5 worm cellular contexts compared by ENCODE assay signal in genomic region chrX:1128503-1129036, ce11.
TF ChIP-seq lines count a peak whose summit lies in the region.

snx-1 (plus strand) TSS chrX:1128986.

TF ChIP-seq in whole organism, L1 larva, 84 proteins besides CTCF, POLR2A, EP300 and RAD21 (continues in another document):
- TF ChIP-seq nhr-84 (tag; optimal IDR thresholded peaks at IDR 0.05; lab: Kevin White, UChicago) = no peak
- peak; percentile 57 for TF ChIP-seq nhr-47 (tag; optimal IDR thresholded peaks at IDR 0.05; lab: Kevin White, UChicago)
- no peak for TF ChIP-seq unc-130 (tag; optimal IDR thresholded peaks at IDR 0.05; lab: Kevin White, UChicago)
- TF ChIP-seq C16A3.4 (tag; optimal IDR thresholded peaks at IDR 0.05; lab: Kevin White, UChicago) = peak; percentile 46
- TF ChIP-seq elt-2 (tag; optimal IDR thresholded peaks at IDR 0.05; lab: Kevin White, UChicago) = no peak
- TF ChIP-seq lin-14 (GFP tag; optimal IDR thresholded peaks at IDR 0.05; lab: Kevin White, UChicago) = peak; percentile 88
- no peak for TF ChIP-seq snpc-4 (tag; optimal IDR thresholded peaks at IDR 0.05; lab: Kevin White, UChicago)
- TF ChIP-seq hlh-4 (tag; optimal IDR thresholded peaks at IDR 0.05; lab: Kevin White, UChicago) = no peak
- peak; percentile 84 for TF ChIP-seq grh-1 (GFP tag; IDR thresholded peaks at IDR 0.05; lab: Robert Waterston, UW)
- TF ChIP-seq nhr-12 (tag; optimal IDR thresholded peaks at IDR 0.05; lab: Kevin White, UChicago) = no peak
- TF ChIP-seq ztf-11 (tag; optimal IDR thresholded peaks at IDR 0.05; lab: Kevin White, UChicago) = no peak
- no peak for TF ChIP-seq mab-9 (GFP tag; IDR thresholded peaks at IDR 0.05; lab: Robert Waterston, UW)
- TF ChIP-seq rnt-1 (tag; optimal IDR thresholded peaks at IDR 0.05; lab: Kevin White, UChicago) = peak; percentile 47
- TF ChIP-seq nhr-85 (tag; lab: Kevin White, UChicago) = peak; percentile 75
- TF ChIP-seq jun-1 (tag; optimal IDR thresholded peaks at IDR 0.05; lab: Kevin White, UChicago) = peak; percentile 57
- no peak for TF ChIP-seq dsc-1 (tag; optimal IDR thresholded peaks at IDR 0.05; lab: Kevin White, UChicago)
- peak in 2 of 3 experiments; percentile 6 to 56 for TF ChIP-seq ceh-82 (tag; optimal IDR thresholded peaks at IDR 0.05; lab: Kevin White, UChicago)
- TF ChIP-seq fos-1 (tag; optimal IDR thresholded peaks at IDR 0.05; lab: Kevin White, UChicago) = peak; percentile 13
- peak; percentile 54 for TF ChIP-seq nhr-20 (tag; optimal IDR thresholded peaks at IDR 0.05; lab: Kevin White, UChicago)

TF ChIP-seq in whole organism, L3 larva, 47 proteins besides CTCF, POLR2A, EP300 and RAD21 (continues in another document):
- TF ChIP-seq nhr-43 (tag; optimal IDR thresholded peaks at IDR 0.05; lab: Kevin White, UChicago; ENCODE audit: poor library complexity, severe bottlenecking) = peak; percentile 38
- TF ChIP-seq lin-15B (tag; optimal IDR thresholded peaks at IDR 0.05; lab: Kevin White, UChicago) = peak; percentile 57
- peak; percentile 58 for TF ChIP-seq elt-2 (tag; optimal IDR thresholded peaks at IDR 0.05; lab: Kevin White, UChicago)
- TF ChIP-seq fkh-10 (GFP tag; optimal IDR thresholded peaks at IDR 0.05; lab: Kevin White, UChicago) = no peak
- TF ChIP-seq nhr-23 (tag; optimal IDR thresholded peaks at IDR 0.05; lab: Kevin White, UChicago) = peak; percentile 44
- TF ChIP-seq unc-62 (GFP tag; optimal IDR thresholded peaks at IDR 0.05; lab: Kevin White, UChicago) = no peak
- peak; percentile 64 for TF ChIP-seq pha-4 (tag; optimal IDR thresholded peaks at IDR 0.05; lab: Kevin White, UChicago)
- TF ChIP-seq nhr-28 (tag; optimal IDR thresholded peaks at IDR 0.05; lab: Kevin White, UChicago) = no peak
- peak; percentile 47 for TF ChIP-seq snpc-4 (tag; optimal IDR thresholded peaks at IDR 0.05; lab: Kevin White, UChicago)
- TF ChIP-seq egl-27 (tag; optimal IDR thresholded peaks at IDR 0.05; lab: Kevin White, UChicago) = no peak
- peak; percentile 10 for TF ChIP-seq fos-1 (tag; optimal IDR thresholded peaks at IDR 0.05; lab: Kevin White, UChicago)
- peak; percentile 61 for TF ChIP-seq jun-1 (tag; optimal IDR thresholded peaks at IDR 0.05; lab: Kevin White, UChicago)
- peak; percentile 65 for TF ChIP-seq hmg-11 (tag; optimal IDR thresholded peaks at IDR 0.05; lab: Kevin White, UChicago)
- TF ChIP-seq nhr-25 (tag; optimal IDR thresholded peaks at IDR 0.05; lab: Kevin White, UChicago) = peak; percentile 74
- TF ChIP-seq mdl-1 (tag; optimal IDR thresholded peaks at IDR 0.05; lab: Kevin White, UChicago) = peak; percentile 0
- TF ChIP-seq lin-39 (tag; optimal IDR thresholded peaks at IDR 0.05; lab: Kevin White, UChicago) = peak; percentile 70
- TF ChIP-seq nhr-77 (tag; optimal IDR thresholded peaks at IDR 0.05; lab: Kevin White, UChicago) = no peak
- peak; percentile 34 for TF ChIP-seq skn-1 (tag; optimal IDR thresholded peaks at IDR 0.05; lab: Kevin White, UChicago)
- peak; percentile 9 for TF ChIP-seq ceh-28 (tag; optimal IDR thresholded peaks at IDR 0.05; lab: Kevin White, UChicago)

TF ChIP-seq in whole organism, early embryonic, 17 proteins besides CTCF, POLR2A, EP300 and RAD21:
- TF ChIP-seq hmg-4 (GFP tag; optimal IDR thresholded peaks at IDR 0.05; lab: Kevin White, UChicago) (peak; percentile 60), ets-7 (tag; optimal IDR thresholded peaks at IDR 0.05; lab: Kevin White, UChicago) (no peak), F13C5.2 (tag; optimal IDR thresholded peaks at IDR 0.05; lab: Kevin White, UChicago) (peak; percentile 24)

TF ChIP-seq in whole organism, midembryonic, 9 proteins besides CTCF, POLR2A, EP300 and RAD21:
- TF ChIP-seq flt-1 (GFP tag; IDR thresholded peaks at IDR 0.05; lab: Robert Waterston, UW) = peak; percentile 52; the same call in 1 of the 2 replicates
- no peak for TF ChIP-seq med-1 (GFP tag; optimal IDR thresholded peaks at IDR 0.05; lab: Kevin White, UChicago; ENCODE audit: insufficient read depth)

TF ChIP-seq in whole organism, young adult, 124 proteins besides CTCF, POLR2A, EP300 and RAD21:
- TF ChIP-seq attf-5 (GFP tag; optimal IDR thresholded peaks at IDR 0.05; lab: Kevin White, UChicago) = peak; percentile 71
- TF ChIP-seq ama-1 (optimal IDR thresholded peaks at IDR 0.05; lab: Kevin White, UChicago) = no peak
- TF ChIP-seq ama-1 (GFP tag; optimal IDR thresholded peaks at IDR 0.05; lab: Kevin White, UChicago) = no peak
- peak; percentile 90 for TF ChIP-seq mcd-1 (GFP tag; IDR thresholded peaks at IDR 0.05; lab: Robert Waterston, UW)
- peak; percentile 85 for TF ChIP-seq nhr-80 (tag; optimal IDR thresholded peaks at IDR 0.05; lab: Kevin White, UChicago)
- TF ChIP-seq pha-4 (tag; optimal IDR thresholded peaks at IDR 0.05; lab: Kevin White, UChicago) = peak; percentile 5
- no peak for TF ChIP-seq tlf-1 (GFP tag; optimal IDR thresholded peaks at IDR 0.05; lab: Kevin White, UChicago)
- peak; percentile 73 for TF ChIP-seq egrh-3 (GFP tag; IDR thresholded peaks at IDR 0.05; lab: Robert Waterston, UW)
- TF ChIP-seq lin-40 (tag; optimal IDR thresholded peaks at IDR 0.05; lab: Kevin White, UChicago) = peak; percentile 33
- TF ChIP-seq pbrm-1 (GFP tag; IDR thresholded peaks at IDR 0.05; lab: Robert Waterston, UW) = peak; percentile 23; the same call in 1 of the 2 replicates
- TF ChIP-seq snpc-4 (GFP tag; optimal IDR thresholded peaks at IDR 0.05; lab: Kevin White, UChicago) = no peak
- TF ChIP-seq snpc-4 (tag; optimal IDR thresholded peaks at IDR 0.05; lab: Kevin White, UChicago) = peak in 2 of 4 experiments; percentile 17 to 36
- TF ChIP-seq B0336.3 (GFP tag; IDR thresholded peaks at IDR 0.05; lab: Robert Waterston, UW) = 0 out of 2 replicates have a peak, but pooled peaks have one; percentile 19
- TF ChIP-seq ceh-27 (GFP tag; optimal IDR thresholded peaks at IDR 0.05; lab: Kevin White, UChicago) = peak; percentile 40
- TF ChIP-seq cebp-1 (GFP tag; IDR thresholded peaks at IDR 0.05; lab: Robert Waterston, UW) = peak; percentile 43; the same call in 1 of the 2 replicates
- peak; percentile 65 for TF ChIP-seq cebp-1 (tag; optimal IDR thresholded peaks at IDR 0.05; lab: Kevin White, UChicago)
- no peak for TF ChIP-seq D2030.7 (GFP tag; IDR thresholded peaks at IDR 0.05; lab: Robert Waterston, UW)
- peak; percentile 68 for TF ChIP-seq zfh-2 (GFP tag; conservative IDR thresholded peaks at IDR 0.05; lab: Robert Waterston, UW)
- no peak for TF ChIP-seq ceh-58 (GFP tag; IDR thresholded peaks at IDR 0.05; lab: Robert Waterston, UW)
- TF ChIP-seq madf-3 (GFP tag; IDR thresholded peaks at IDR 0.05; lab: Robert Waterston, UW) = no peak
- peak; percentile 76; the same call in 1 of the 2 replicates for TF ChIP-seq dox-1 (GFP tag; IDR thresholded peaks at IDR 0.05; lab: Robert Waterston, UW)
- TF ChIP-seq let-607 (tag; optimal IDR thresholded peaks at IDR 0.05; lab: Kevin White, UChicago) = peak; percentile 60 to 73
- peak; percentile 40; the same call in 1 of the 2 replicates for TF ChIP-seq hmg-1.2 (GFP tag; IDR thresholded peaks at IDR 0.05; lab: Robert Waterston, UW)
TF ChIP-seq in whole organism, young adult: peak in this region for 15.

Comparison
In these comparisons a context has a peak if more than half of its experiments do, and no peak if none do; other contexts are left out.
1. Of the 8 proteins assayed by ChIP-seq in both whole organism, young adult and whole organism, L1 larva: peak only in whole organism, young adult: none; only in whole organism, L1 larva: dpl-1, efl-1, lin-35 and nhr-90; in both: none; in neither: 3; mixed calls (peak in some experiments, not most) for 1.